Worm (Caenorhabditis elegans): Measurements from ENCODE around the gene F52B11.5.

DNA sequence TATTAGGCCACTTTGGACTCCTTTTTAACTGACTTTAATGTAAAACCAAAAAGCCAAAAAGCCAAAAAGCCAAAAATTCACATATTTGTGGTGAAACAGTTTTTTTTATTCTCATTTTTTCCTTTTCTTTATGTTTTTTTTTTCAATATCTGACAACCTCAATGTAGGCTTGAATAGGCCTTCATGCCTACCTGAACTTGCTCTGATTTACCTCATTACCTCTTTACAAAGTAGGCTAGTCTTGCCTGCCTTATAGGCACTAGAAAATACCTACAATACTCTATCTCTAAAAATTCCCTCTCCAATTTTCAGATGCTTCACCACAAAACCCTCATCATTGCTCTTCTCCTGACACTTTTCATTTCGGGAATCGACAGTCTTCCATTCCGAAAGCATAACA, 3.2 kb upstream of the F52B11.5 start, which contains the start of gene ins-34:
- no peak for TF ChIP-seq snpc-4 (tag; optimal IDR thresholded peaks at IDR 0.05)
- TF ChIP-seq elt-3 (tag; optimal IDR thresholded peaks at IDR 0.05) = no peak
- TF ChIP-seq unc-62 (GFP tag; optimal IDR thresholded peaks at IDR 0.05) = no peak
- TF ChIP-seq ham-2 (GFP tag; optimal IDR thresholded peaks at IDR 0.05) = no peak
- no peak for TF ChIP-seq nhr-12 (tag; optimal IDR thresholded peaks at IDR 0.05)
- no peak for TF ChIP-seq unc-120 (tag; optimal IDR thresholded peaks at IDR 0.05; ENCODE audit: poor library complexity, severe bottlenecking)

Measured in whole organism, mixed stage, embryonic.